Worm (Caenorhabditis elegans): ENCODE measurements around the gene jmjd-1.1.

DNA sequence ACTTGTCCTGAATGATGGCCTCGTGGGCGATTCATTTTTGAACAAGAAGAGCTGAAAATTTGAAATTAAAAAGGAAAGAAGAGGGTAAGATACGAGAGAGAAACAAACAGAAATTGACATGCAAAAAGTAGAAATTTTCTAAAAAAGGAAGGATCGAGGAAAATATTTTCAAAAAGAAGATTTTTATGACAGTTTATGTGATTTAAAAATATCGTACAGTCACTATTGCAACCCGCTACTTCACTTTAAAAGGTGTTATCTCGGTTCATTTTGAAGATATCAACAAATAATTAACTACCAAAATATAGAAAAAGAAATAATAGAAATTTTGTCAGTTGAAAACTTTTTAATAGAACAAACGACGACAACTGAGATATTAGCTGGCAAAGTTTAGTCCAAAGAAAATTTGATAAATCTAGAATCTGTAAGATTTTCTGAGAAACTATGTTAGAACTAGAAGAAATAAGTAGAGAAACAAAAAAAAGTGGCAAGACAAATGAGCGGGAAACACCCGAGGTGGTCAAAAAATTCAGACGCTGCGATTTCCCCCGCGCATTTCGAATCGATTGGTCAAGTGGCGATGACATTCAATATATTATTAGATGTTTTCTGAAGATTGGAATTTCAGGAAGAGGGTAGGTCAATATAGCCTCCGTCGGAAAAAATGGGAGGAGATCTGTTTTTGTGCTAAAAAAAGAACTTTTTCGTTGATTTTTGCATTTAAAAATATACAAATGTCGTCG, 17.4 kb downstream of the jmjd-1.1 start, which contains the start of gene Y6D1A.1:
- TF ChIP-seq gmeb-1 (tag; optimal IDR thresholded peaks at IDR 0.05) (no peak), nhr-12 (tag; optimal IDR thresholded peaks at IDR 0.05) (no peak), nhr-25 (tag; optimal IDR thresholded peaks at IDR 0.05) (no peak), fos-1 (tag; optimal IDR thresholded peaks at IDR 0.05) (no peak), ama-1 (optimal IDR thresholded peaks at IDR 0.05) (no peak), elt-3 (tag; optimal IDR thresholded peaks at IDR 0.05) (no peak), dmd-4 (tag; optimal IDR thresholded peaks at IDR 0.05) (no peak), unc-39 (tag; optimal IDR thresholded peaks at IDR 0.05) (no peak)
